Worm (Caenorhabditis elegans) whole organism, L2 larva: ENCODE measurements around the gene M28.4.
A peak's percentile ranks its signal among the peaks of the same experiment; 100 is the strongest.

Experiments used
- C34F6.9 ChIP-seq: fragments of 150-350 bp; optimal IDR thresholded peaks from 2 replicates; lab custom pipeline; 2014; ENCODE audit warnings: missing biosample characterization, missing genetic modification characterization
- R02D3.7 ChIP-seq: fragments of 150-350 bp; optimal IDR thresholded peaks from 2 replicates; lab custom pipeline; 2014; ENCODE audit warnings: missing biosample characterization, missing genetic modification characterization
- Y55F3AM.14 ChIP-seq: fragments of 200-800 bp; sonication (Bioruptor generic); optimal IDR thresholded peaks from 2 replicates; lab custom pipeline; 2018; ENCODE audit warnings: mild to moderate bottlenecking, missing genetic modification characterization, missing compliant biosample characterization
- ZK546.5 ChIP-seq: sonication (generic microtip); optimal IDR thresholded peaks from 2 replicates; lab custom pipeline; 2017; ENCODE audit warnings: missing biosample characterization, missing genetic modification characterization
- alr-1 ChIP-seq: fragments of 150-350 bp; optimal IDR thresholded peaks from 2 replicates; lab custom pipeline; 2014; ENCODE audit warnings: missing biosample characterization, missing genetic modification characterization
- aly-2 ChIP-seq: fragments of 150-350 bp; optimal IDR thresholded peaks from 2 replicates; lab custom pipeline; 2014; ENCODE audit warnings: missing biosample characterization, missing genetic modification characterization
- ama-1 ChIP-seq: fragments of 150-350 bp; optimal IDR thresholded peaks from 2 replicates; lab custom pipeline; 2018; ENCODE audit warnings: inconsistent platforms
- blmp-1 ChIP-seq: sonication (generic microtip); optimal IDR thresholded peaks from 2 replicates; lab custom pipeline; 2017; ENCODE audit warnings: missing genetic modification characterization, mild to moderate bottlenecking, missing compliant biosample characterization, antibody characterized with exemption, moderate library complexity; ENCODE audit not compliant: insufficient read depth
- ceh-16 ChIP-seq: fragments of 150-350 bp; optimal IDR thresholded peaks from 2 replicates; lab custom pipeline; 2014; ENCODE audit warnings: missing biosample characterization, missing genetic modification characterization
- ceh-82 ChIP-seq: fragments of 150-350 bp; optimal IDR thresholded peaks from 2 replicates; lab custom pipeline; 2014; ENCODE audit warnings: missing biosample characterization, missing genetic modification characterization
- dmd-4 ChIP-seq: sonication (generic microtip); optimal IDR thresholded peaks from 2 replicates; lab custom pipeline; 2017; ENCODE audit warnings: missing biosample characterization, missing genetic modification characterization
- elt-1 ChIP-seq: fragments of 150-350 bp; optimal IDR thresholded peaks from 2 replicates; lab custom pipeline; 2014; ENCODE audit warnings: missing biosample characterization, missing genetic modification characterization
- fos-1 ChIP-seq: fragments of 150-350 bp; optimal IDR thresholded peaks from 2 replicates; lab custom pipeline; 2014; ENCODE audit warnings: missing biosample characterization, missing genetic modification characterization
- lin-11 ChIP-seq: fragments of 150-350 bp; sonication (generic microtip); optimal IDR thresholded peaks from 2 replicates; lab custom pipeline; 2014; ENCODE audit warnings: missing biosample characterization, missing genetic modification characterization, inconsistent platforms, mixed read lengths
- lin-13 ChIP-seq: fragments of 150-350 bp; optimal IDR thresholded peaks from 2 replicates; lab custom pipeline; 2014; ENCODE audit warnings: missing biosample characterization, missing genetic modification reagents, missing genetic modification characterization
- lsy-2 ChIP-seq, 2 experiments: fragments of 150-350 bp in 1 of 2; sonication (generic microtip) in 1 of 2; optimal IDR thresholded peaks; 2 replicates each; lab custom pipeline; 2014 to 2017; ENCODE audit warnings: missing biosample characterization in 2 of 2, missing genetic modification characterization in 2 of 2
- mab-5 ChIP-seq: fragments of 150-350 bp; optimal IDR thresholded peaks from 2 replicates; lab custom pipeline; 2014; ENCODE audit warnings: missing biosample characterization, missing genetic modification characterization
- mbf-1 ChIP-seq: sonication (generic microtip); optimal IDR thresholded peaks from 2 replicates; lab custom pipeline; 2017; ENCODE audit warnings: missing biosample characterization, missing genetic modification characterization
- mdl-1 ChIP-seq, 2 experiments: fragments of 150-350 bp in 1 of 2; sonication (generic microtip) in 1 of 2; optimal IDR thresholded peaks; 2 replicates each; lab custom pipeline; 2017; ENCODE audit warnings: missing biosample characterization in 2 of 2, missing genetic modification characterization in 2 of 2
- nhr-11 ChIP-seq: fragments of 150-350 bp; optimal IDR thresholded peaks from 2 replicates; lab custom pipeline; 2014; ENCODE audit warnings: missing biosample characterization, missing genetic modification characterization
- nhr-12 ChIP-seq: fragments of 150-350 bp; optimal IDR thresholded peaks from 2 replicates; lab custom pipeline; 2014; ENCODE audit warnings: missing biosample characterization, missing genetic modification characterization
- nhr-129 ChIP-seq: fragments of 150-350 bp; optimal IDR thresholded peaks from 2 replicates; lab custom pipeline; 2014; ENCODE audit warnings: missing biosample characterization, missing genetic modification characterization
- nhr-21 ChIP-seq: fragments of 150-350 bp; optimal IDR thresholded peaks from 2 replicates; lab custom pipeline; 2014; ENCODE audit warnings: missing biosample characterization, missing genetic modification characterization
- nhr-23 ChIP-seq: fragments of 150-350 bp; optimal IDR thresholded peaks from 2 replicates; lab custom pipeline; 2014; ENCODE audit warnings: missing biosample characterization, missing genetic modification reagents, missing genetic modification characterization
- nhr-25 ChIP-seq: fragments of 150-350 bp; sonication (generic microtip); optimal IDR thresholded peaks from 3 replicates; lab custom pipeline; 2014; ENCODE audit warnings: missing biosample characterization, missing genetic modification characterization
- nhr-77 ChIP-seq: fragments of 150-350 bp; optimal IDR thresholded peaks from 2 replicates; lab custom pipeline; 2014; ENCODE audit warnings: missing biosample characterization, missing genetic modification characterization
- sem-4 ChIP-seq: fragments of 150-350 bp; optimal IDR thresholded peaks from 2 replicates; lab custom pipeline; 2014; ENCODE audit warnings: missing biosample characterization, missing genetic modification reagents, missing genetic modification characterization
- sma-3 ChIP-seq: sonication (generic microtip); optimal IDR thresholded peaks from 2 replicates; lab custom pipeline; 2016; ENCODE audit warnings: missing genetic modification reagents, missing genetic modification characterization, missing compliant biosample characterization
- sma-9 ChIP-seq, 2 experiments: fragments of 150-350 bp in 1 of 2; sonication (generic microtip) in 1 of 2; optimal IDR thresholded peaks; 2 replicates each; lab custom pipeline; 2014 to 2016; ENCODE audit warnings: missing genetic modification characterization in 2 of 2, mild to moderate bottlenecking in 1 of 2, missing biosample characterization in 1 of 2, missing compliant biosample characterization in 1 of 2, missing genetic modification reagents in 1 of 2, moderate library complexity in 1 of 2
- unc-55 ChIP-seq: fragments of 150-350 bp; sonication (generic microtip); optimal IDR thresholded peaks from 3 replicates; lab custom pipeline; 2014; ENCODE audit warnings: missing biosample characterization, missing genetic modification reagents, missing genetic modification characterization
- zag-1 ChIP-seq: fragments of 150-350 bp; optimal IDR thresholded peaks from 2 replicates; lab custom pipeline; 2014; ENCODE audit warnings: missing biosample characterization, missing genetic modification characterization
- ztf-4 ChIP-seq: fragments of 150-350 bp; optimal IDR thresholded peaks from 2 replicates; lab custom pipeline; 2014; ENCODE audit warnings: missing biosample characterization, missing genetic modification characterization

M28.4 gene

ce11 chrII:10602184-10602583 lies 41.3 kb upstream of the M28.4 start, which contains the start of gene srv-2:
Gene srv-2 (minus strand): TSS chrII:10602284.
- TF ChIP-seq nhr-11 (tag; lab: Kevin White, UChicago), result no peak
- TF ChIP-seq ceh-16 (tag; lab: Kevin White, UChicago), result no peak
- TF ChIP-seq sma-9 (GFP tag; optimal IDR thresholded peaks at IDR 0.05; lab: Kevin White, UChicago), result no peak
- no peak for TF ChIP-seq sma-9 (tag; optimal IDR thresholded peaks at IDR 0.05; lab: Kevin White, UChicago)
- no peak for TF ChIP-seq lin-11 (tag; lab: Kevin White, UChicago)
- TF ChIP-seq zag-1 (tag; lab: Kevin White, UChicago), result no peak
- no peak for TF ChIP-seq sma-3 (GFP tag; lab: Kevin White, UChicago)

DNA sequence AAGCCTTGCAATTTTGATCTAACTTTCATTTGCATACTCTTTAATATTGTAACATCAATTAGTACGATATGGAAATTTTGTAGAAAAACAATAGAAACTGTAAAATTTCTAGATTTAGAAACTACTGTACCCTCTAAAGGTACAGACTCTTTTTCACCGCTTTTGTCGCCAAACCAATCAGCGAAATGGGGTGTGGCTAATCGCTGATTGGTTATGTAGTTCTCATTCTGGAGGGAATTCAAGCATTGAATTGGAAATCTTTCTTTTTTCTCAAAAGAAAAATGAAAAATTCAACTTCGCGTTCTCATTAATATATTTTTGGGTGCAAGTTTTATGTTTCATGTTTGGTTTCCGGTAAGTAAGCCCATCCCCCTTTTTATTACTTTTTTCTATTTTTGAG lies 39.9 kb upstream of the M28.4 start:
- no peak for TF ChIP-seq lin-11 (tag; lab: Kevin White, UChicago)
- TF ChIP-seq Y55F3AM.14 (GFP tag; lab: Kevin White, UChicago), result no peak
- TF ChIP-seq nhr-12, result no peak
- no peak for TF ChIP-seq ceh-82
- no peak for TF ChIP-seq unc-55
- TF ChIP-seq ceh-16 (tag; lab: Kevin White, UChicago), result no peak
- no peak for TF ChIP-seq lsy-2 (tag; optimal IDR thresholded peaks at IDR 0.05; lab: Kevin White, UChicago)
- TF ChIP-seq nhr-25 (tag; lab: Kevin White, UChicago), result no peak
- no peak for TF ChIP-seq R02D3.7
- TF ChIP-seq ama-1 (lab: Kevin White, UChicago), result no peak
- no peak for TF ChIP-seq lin-13 (GFP tag; lab: Kevin White, UChicago)
- no peak for TF ChIP-seq nhr-77 (tag; lab: Kevin White, UChicago)
- no peak for TF ChIP-seq elt-1 (tag; lab: Kevin White, UChicago)

ce11 chrII:10605512-10605911 lies 38.0 kb upstream of the M28.4 start, which contains the start of gene taf-13:
Gene taf-13 (minus strand): TSS chrII:10605612.
- TF ChIP-seq mbf-1 (tag; lab: Kevin White, UChicago) (no peak), nhr-129 (tag; lab: Kevin White, UChicago) (no peak), aly-2 (tag; lab: Kevin White, UChicago) (no peak), sem-4 (no peak), mab-5 (tag; lab: Kevin White, UChicago) (no peak), ZK546.5 (tag; lab: Kevin White, UChicago) (no peak), C34F6.9 (tag; lab: Kevin White, UChicago) (no peak), lin-13 (GFP tag; lab: Kevin White, UChicago) (no peak), nhr-11 (tag; lab: Kevin White, UChicago) (no peak), ztf-4 (tag; lab: Kevin White, UChicago) (no peak), ceh-16 (tag; lab: Kevin White, UChicago) (no peak), nhr-12 (no peak)

ce11 chrII:10607238-10607961 lies 36.1 kb upstream of the M28.4 start, which contains the start of gene ccm-3:
Gene ccm-3 (minus strand): TSS chrII:10607275.
- TF ChIP-seq Y55F3AM.14 (GFP tag; lab: Kevin White, UChicago) (no peak), mab-5 (tag; lab: Kevin White, UChicago) (no peak), unc-55 (peak; percentile 76), alr-1 (tag; lab: Kevin White, UChicago) (no peak), fos-1 (peak; percentile 63), blmp-1 (tag; lab: Kevin White, UChicago) (peak; percentile 61), C34F6.9 (tag; lab: Kevin White, UChicago) (peak; percentile 52), lsy-2 (tag; optimal IDR thresholded peaks at IDR 0.05; lab: Kevin White, UChicago) (peak in 1 of 2 experiments; percentile 58), nhr-21 (tag; lab: Kevin White, UChicago) (no peak), mdl-1 (tag; optimal IDR thresholded peaks at IDR 0.05; lab: Kevin White, UChicago) (no peak)

DNA sequence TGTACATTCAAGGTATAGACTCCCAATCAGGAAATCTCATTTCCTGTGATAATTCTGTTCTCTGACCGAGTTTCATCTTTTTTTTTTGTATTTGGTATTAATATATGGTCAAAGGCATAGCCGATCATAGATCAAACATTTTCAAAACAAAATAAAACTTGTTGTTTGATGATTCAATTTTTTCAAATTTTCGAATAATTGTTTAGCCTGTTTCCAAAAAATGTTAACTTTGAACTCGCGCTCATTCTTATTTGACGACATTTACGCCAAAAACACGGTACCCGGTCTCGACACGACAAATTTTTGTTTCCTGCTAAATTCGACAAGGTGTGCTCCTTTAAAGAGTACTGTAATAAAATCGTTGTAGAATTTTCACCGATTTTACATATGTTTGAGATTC lies 34.7 kb upstream of the M28.4 start:
- TF ChIP-seq ztf-4 (tag; lab: Kevin White, UChicago) (no peak), dmd-4 (tag; lab: Kevin White, UChicago) (no peak), fos-1 (no peak), nhr-23 (tag; lab: Kevin White, UChicago) (no peak), ceh-16 (tag; lab: Kevin White, UChicago) (no peak), nhr-21 (tag; lab: Kevin White, UChicago) (no peak)
